Worm (Caenorhabditis elegans): ENCODE data around the gene ZK563.7.

The ZK563.7 gene

DNA sequence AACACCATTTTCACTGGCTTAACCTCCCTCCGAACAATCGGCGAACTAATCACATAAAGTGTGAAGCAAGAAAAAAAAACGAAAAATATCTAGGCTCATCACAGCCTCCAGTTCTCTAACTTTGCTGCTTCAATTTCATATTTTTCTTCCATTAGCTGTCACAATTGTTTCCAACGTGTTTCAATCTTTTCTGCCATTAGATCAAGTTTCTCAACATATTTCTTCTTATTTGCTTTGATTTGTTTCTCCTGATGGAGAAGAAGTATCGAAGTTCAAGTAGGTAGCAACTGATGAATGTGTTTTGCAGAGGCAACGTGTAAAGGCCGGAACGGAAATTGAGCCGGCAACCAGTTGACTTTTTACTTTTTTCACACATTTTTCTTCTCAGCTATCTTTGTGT lies at the start of gene ZK563.7:
Gene ZK563.7, plus strand, starts transcription at position 301 of the 400 bp plus-strand sequence.
- TF ChIP-seq lin-39 (tag; optimal IDR thresholded peaks at IDR 0.05) (no peak), lsy-2 (tag; optimal IDR thresholded peaks at IDR 0.05) (no peak), ama-1 (optimal IDR thresholded peaks at IDR 0.05) (no peak), tra-1 (GFP tag; IDR thresholded peaks at IDR 0.05) (no peak), ceh-32 (tag; optimal IDR thresholded peaks at IDR 0.05; ENCODE audit: poor library complexity) (no peak), snpc-4 (tag; optimal IDR thresholded peaks at IDR 0.05) (no peak), vab-7 (GFP tag; IDR thresholded peaks at IDR 0.05) (no peak), mes-2 (tag; optimal IDR thresholded peaks at IDR 0.05; ENCODE audit: poor library complexity, severe bottlenecking) (no peak), spr-3 (GFP tag; optimal IDR thresholded peaks at IDR 0.05) (no peak), unc-130 (GFP tag; optimal IDR thresholded peaks at IDR 0.05) (no peak), nhr-237 (tag; optimal IDR thresholded peaks at IDR 0.05) (no peak)

DNA sequence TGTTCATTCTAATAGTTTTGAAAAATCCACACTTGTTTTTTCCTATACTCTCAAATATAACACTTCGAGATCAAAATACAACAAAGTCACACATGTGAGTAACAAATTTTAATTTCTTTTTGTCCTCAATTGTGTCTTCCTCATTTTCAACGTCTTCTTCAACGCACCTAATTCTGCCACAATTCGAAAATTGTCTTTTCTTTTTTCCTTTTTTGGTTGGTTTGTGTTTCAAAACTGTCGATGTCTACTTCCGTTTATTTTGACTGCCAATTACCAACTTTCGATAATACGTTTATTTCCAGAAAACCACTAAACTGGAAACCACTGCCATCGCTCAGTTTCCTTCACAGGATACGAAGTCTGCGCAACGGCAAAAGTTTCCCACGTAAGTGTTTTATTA lies 47.4 kb upstream of the ZK563.7 start, which contains the start of gene F11D5.1:
Gene F11D5.1, plus strand, starts transcription at position 301 of the 400 bp plus-strand sequence.
- TF ChIP-seq egl-43 (GFP tag; IDR thresholded peaks at IDR 0.05) (no peak), lin-13 (GFP tag; optimal IDR thresholded peaks at IDR 0.05) (no peak), F49E8.2 (tag; optimal IDR thresholded peaks at IDR 0.05; ENCODE audit: borderline replicate concordance) (no peak), spr-1 (tag; optimal IDR thresholded peaks at IDR 0.05) (no peak), hlh-30 (tag; optimal IDR thresholded peaks at IDR 0.05; ENCODE audit: insufficient read depth) (no peak), ctbp-1 (GFP tag; IDR thresholded peaks at IDR 0.05) (no peak), Y75B8A.6 (GFP tag; IDR thresholded peaks at IDR 0.05) (no peak), D1046.2 (GFP tag; IDR thresholded peaks at IDR 0.05) (no peak), gei-8 (GFP tag; optimal IDR thresholded peaks at IDR 0.05) (no peak), daf-19 (GFP tag; conservative IDR thresholded peaks at IDR 0.05) (no peak), lin-39 (tag; optimal IDR thresholded peaks at IDR 0.05) (no peak), mxl-2 (GFP tag; conservative IDR thresholded peaks at IDR 0.05) (no peak), vab-7 (GFP tag; IDR thresholded peaks at IDR 0.05) (no peak), dve-1 (tag; optimal IDR thresholded peaks at IDR 0.05; ENCODE audit: insufficient read depth) (no peak), sdz-12 (GFP tag; optimal IDR thresholded peaks at IDR 0.05) (no peak), mdt-29 (GFP tag; IDR thresholded peaks at IDR 0.05) (no peak), egl-27 (tag; optimal IDR thresholded peaks at IDR 0.05) (no peak), tag-97 (GFP tag; IDR thresholded peaks at IDR 0.05) (no peak), lim-7 (GFP tag; IDR thresholded peaks at IDR 0.05) (no peak)

DNA sequence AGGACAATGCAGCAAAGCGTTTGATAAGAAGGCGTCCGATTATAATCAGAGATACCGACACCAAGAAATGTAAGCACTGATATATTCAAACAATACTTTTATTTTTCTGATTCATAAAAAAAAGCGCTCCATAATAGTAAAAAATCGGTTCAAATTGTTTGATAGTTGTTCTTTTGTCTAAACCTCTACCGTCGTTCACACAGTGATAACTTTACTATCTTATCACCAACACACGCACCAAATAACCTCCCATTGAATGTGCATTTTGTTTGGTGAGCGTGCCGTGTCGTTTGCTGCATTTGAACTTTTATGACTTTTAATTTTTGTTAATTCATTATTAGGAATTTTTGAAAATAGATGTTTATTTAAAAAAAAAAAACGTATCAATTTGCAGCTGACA lies 46.2 kb upstream of the ZK563.7 start:
- TF ChIP-seq nhr-41 (GFP tag; IDR thresholded peaks at IDR 0.05) = no peak
- TF ChIP-seq nhr-77 (tag; optimal IDR thresholded peaks at IDR 0.05) = peak; percentile 22
- no peak for TF ChIP-seq ceh-28 (tag; optimal IDR thresholded peaks at IDR 0.05)
- peak; percentile 63 for TF ChIP-seq hlh-11 (tag; optimal IDR thresholded peaks at IDR 0.05)
- no peak for TF ChIP-seq cey-2 (tag; optimal IDR thresholded peaks at IDR 0.05; ENCODE audit: borderline replicate concordance, insufficient read depth)
- TF ChIP-seq Y5F2A.4 (GFP tag; optimal IDR thresholded peaks at IDR 0.05) = no peak
- TF ChIP-seq ceh-82 (tag; optimal IDR thresholded peaks at IDR 0.05) = no peak
- no peak for TF ChIP-seq skn-1 (tag; optimal IDR thresholded peaks at IDR 0.05)
- TF ChIP-seq ama-1 (optimal IDR thresholded peaks at IDR 0.05) = no peak
- TF ChIP-seq hif-1 (tag; optimal IDR thresholded peaks at IDR 0.05) = no peak
- peak; percentile 78 for TF ChIP-seq php-3 (GFP tag; IDR thresholded peaks at IDR 0.05)
- peak in 1 of 2 experiments; percentile 44 for TF ChIP-seq unc-62 (GFP tag; optimal IDR thresholded peaks at IDR 0.05 in 1 of 2)
- TF ChIP-seq unc-62 (tag; optimal IDR thresholded peaks at IDR 0.05) = no peak
- TF ChIP-seq F10B5.3 (tag; optimal IDR thresholded peaks at IDR 0.05) = no peak
- TF ChIP-seq spr-3 (GFP tag; optimal IDR thresholded peaks at IDR 0.05) = no peak
- peak; percentile 66 for TF ChIP-seq dmd-6 (GFP tag; IDR thresholded peaks at IDR 0.05)
- no peak for TF ChIP-seq ceh-62 (tag; optimal IDR thresholded peaks at IDR 0.05)
- TF ChIP-seq nhr-48 (tag; optimal IDR thresholded peaks at IDR 0.05) = peak; percentile 17
- TF ChIP-seq dve-1 (tag; optimal IDR thresholded peaks at IDR 0.05; ENCODE audit: insufficient read depth) = peak; percentile 61
- TF ChIP-seq pqm-1 (tag; optimal IDR thresholded peaks at IDR 0.05) = peak; percentile 92
- peak; percentile 78 for TF ChIP-seq nhr-28 (tag; optimal IDR thresholded peaks at IDR 0.05)
- TF ChIP-seq daf-16 (GFP tag; optimal IDR thresholded peaks at IDR 0.05) = no peak
- TF ChIP-seq daf-16 (tag; optimal IDR thresholded peaks at IDR 0.05) = peak; percentile 52

Measured in whole organism, L4 larva.